Fruit fly (Drosophila melanogaster): ENCODE results near the gene CG17612.

dm6 chr2L:4382522-4382921 is at the start of gene CG17612:
- TF ChIP-seq Rel (GFP tag; optimal IDR thresholded peaks at IDR 0.05) (no peak), Rel (tag; optimal IDR thresholded peaks at IDR 0.05) (no peak), Dfd (GFP tag; optimal IDR thresholded peaks at IDR 0.05) (no peak), fru (GFP tag; optimal IDR thresholded peaks at IDR 0.05) (no peak)

All from whole organism, wandering third instar larva.